Fruit fly (Drosophila melanogaster): ENCODE measurements around the gene CG31705.

The CG31705 gene

DNA sequence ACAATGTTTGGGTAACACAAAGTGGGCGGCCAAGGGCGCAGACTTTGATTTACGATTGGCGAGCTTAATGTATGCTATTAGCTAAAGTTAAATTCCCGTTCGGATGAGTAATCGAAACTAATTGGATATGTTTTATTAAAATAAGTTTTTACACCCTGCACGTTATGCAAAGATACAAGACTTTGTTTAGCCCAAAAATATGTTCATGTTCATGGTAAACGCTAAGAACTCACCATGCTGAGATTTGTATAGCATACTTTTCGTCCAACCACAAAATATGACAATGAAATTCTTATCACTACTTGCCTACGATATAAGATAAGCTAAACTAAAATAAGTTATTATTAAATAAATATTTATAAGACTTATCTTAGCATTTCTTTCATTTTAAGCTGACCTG, 53.0 kb downstream of the CG31705 start:
- TF ChIP-seq CG33017 (tag; optimal IDR thresholded peaks at IDR 0.05) = no peak
- no peak for TF ChIP-seq Hr96 (GFP tag; optimal IDR thresholded peaks at IDR 0.05)
- TF ChIP-seq toe (GFP tag; optimal IDR thresholded peaks at IDR 0.05) = no peak
- TF ChIP-seq CG14711 (tag; optimal IDR thresholded peaks at IDR 0.05) = no peak
